Fruit fly (Drosophila melanogaster) whole organism, embryonic: Measurements from ENCODE around the gene Df31.

Experiments used
- B-H1 ChIP-seq: fragments of 200-800 bp; sonication (Bioruptor generic); IDR thresholded peaks from 3 replicates; pipeline ENCODE4 v1.3.6; 2022; ENCODE audit warnings: missing biosample characterization, missing genetic modification characterization
- CG10654 ChIP-seq: fragments of 200-800 bp; sonication (Bioruptor generic); optimal IDR thresholded peaks from 2 replicates; lab custom pipeline; 2016; ENCODE audit warnings: missing biosample characterization, missing genetic modification characterization
- CG11247 ChIP-seq: fragments of 200-800 bp; sonication (Bioruptor generic); IDR thresholded peaks from 2 replicates; pipeline ENCODE4 v1.3.6; 2022; ENCODE audit warnings: missing biosample characterization, missing genetic modification characterization
- CG11560 ChIP-seq: fragments of 200-800 bp; sonication (Bioruptor generic); IDR thresholded peaks from 3 replicates; pipeline ENCODE4 v1.3.6; 2022; ENCODE audit warnings: missing biosample characterization, missing genetic modification characterization
- CG11696 ChIP-seq: fragments of 200-800 bp; sonication (Bioruptor generic); IDR thresholded peaks from 2 replicates; pipeline ENCODE4 v1.3.6; 2022; ENCODE audit warnings: missing biosample characterization, missing genetic modification characterization
- CG12942 ChIP-seq: fragments of 200-800 bp; sonication (Bioruptor generic); optimal IDR thresholded peaks from 3 replicates; lab custom pipeline; 2016; ENCODE audit warnings: missing biosample characterization, missing genetic modification characterization
- CG16815 ChIP-seq: fragments of 200-800 bp; sonication (Bioruptor generic); optimal IDR thresholded peaks from 3 replicates; lab custom pipeline; 2017; ENCODE audit warnings: missing biosample characterization, mild to moderate bottlenecking, missing genetic modification characterization
- CG17328 ChIP-seq: fragments of 200-800 bp; sonication (Bioruptor generic); IDR thresholded peaks from 2 replicates; pipeline ENCODE4 v1.3.6; 2022; ENCODE audit warnings: missing biosample characterization, missing genetic modification characterization
- CG18262 ChIP-seq: fragments of 200-800 bp; optimal IDR thresholded peaks from 3 replicates; lab custom pipeline; 2019; ENCODE audit warnings: missing biosample characterization, mild to moderate bottlenecking, missing genetic modification characterization, moderate library complexity
- CG31388 ChIP-seq: fragments of 200-800 bp; sonication (Bioruptor generic); optimal IDR thresholded peaks from 2 replicates; lab custom pipeline; 2016; ENCODE audit warnings: missing biosample characterization, missing genetic modification characterization
- CG31441 ChIP-seq: fragments of 200-800 bp; sonication (Bioruptor generic); IDR thresholded peaks from 2 replicates; pipeline ENCODE4 v1.3.6; 2022; ENCODE audit warnings: missing biosample characterization, missing genetic modification characterization
- CG3281 ChIP-seq: fragments of 200-800 bp; sonication (Bioruptor generic); optimal IDR thresholded peaks from 3 replicates; lab custom pipeline; 2017; ENCODE audit warnings: missing biosample characterization, mild to moderate bottlenecking, missing genetic modification characterization
- CG34422 ChIP-seq: fragments of 200-800 bp; sonication (Bioruptor generic); IDR thresholded peaks from 3 replicates; pipeline ENCODE4 v1.3.6; 2022; ENCODE audit warnings: missing biosample characterization, missing genetic modification characterization
- CG5180 ChIP-seq: fragments of 200-800 bp; sonication (Bioruptor generic); optimal IDR thresholded peaks from 3 replicates; lab custom pipeline; 2017; ENCODE audit warnings: missing biosample characterization, missing genetic modification characterization, mild to moderate bottlenecking, moderate library complexity, missing genetic modification reagents
- CG6813 ChIP-seq: fragments of 200-800 bp; sonication (Bioruptor generic); optimal IDR thresholded peaks from 2 replicates; lab custom pipeline; 2017; ENCODE audit warnings: missing biosample characterization, missing genetic modification characterization, mild to moderate bottlenecking, moderate library complexity, missing genetic modification reagents
- CG7556 ChIP-seq: fragments of 200-800 bp; sonication (Bioruptor generic); optimal IDR thresholded peaks from 2 replicates; lab custom pipeline; 2017; ENCODE audit warnings: missing biosample characterization, mild to moderate bottlenecking, missing genetic modification characterization
- CG7987 ChIP-seq: fragments of 200-800 bp; sonication (Bioruptor generic); optimal IDR thresholded peaks from 2 replicates; lab custom pipeline; 2018; ENCODE audit warnings: missing biosample characterization, mild to moderate bottlenecking, missing genetic modification characterization, moderate library complexity
- CG8944 ChIP-seq: fragments of 200-800 bp; sonication (Bioruptor generic); optimal IDR thresholded peaks from 3 replicates; lab custom pipeline; 2016; ENCODE audit warnings: missing biosample characterization, missing genetic modification characterization
- Camta ChIP-seq: fragments of 200-800 bp; sonication (Bioruptor generic); optimal IDR thresholded peaks from 2 replicates; lab custom pipeline; 2016; ENCODE audit warnings: missing biosample characterization, missing genetic modification characterization
- Chrac-16 ChIP-seq: fragments of 200-800 bp; sonication (Bioruptor generic); optimal IDR thresholded peaks from 3 replicates; lab custom pipeline; 2016; ENCODE audit warnings: missing biosample characterization, missing genetic modification characterization
- D ChIP-seq, 2 experiments: fragments of 200-800 bp in 1 of 2; fragments of >200 bp in 1 of 2; sonication (Bioruptor generic) in 1 of 2; optimal IDR thresholded peaks; 2 replicates in 1 of 2; 3 replicates in 1 of 2; lab custom pipeline; 2017; ENCODE audit warnings: mild to moderate bottlenecking in 1 of 2, missing biosample characterization in 1 of 2, missing genetic modification characterization in 1 of 2, missing genetic modification reagents in 1 of 2
- Fer3 ChIP-seq: fragments of 200-800 bp; sonication (Bioruptor generic); optimal IDR thresholded peaks from 2 replicates; lab custom pipeline; 2018; ENCODE audit warnings: missing biosample characterization, mild to moderate bottlenecking, missing genetic modification characterization, moderate library complexity
- Max ChIP-seq: fragments of 200-800 bp; sonication (Bioruptor generic); optimal IDR thresholded peaks from 2 replicates; lab custom pipeline; 2016; ENCODE audit warnings: missing biosample characterization, mild to moderate bottlenecking, missing genetic modification characterization
- Meics ChIP-seq: fragments of 200-800 bp; sonication (Bioruptor generic); optimal IDR thresholded peaks from 2 replicates; lab custom pipeline; 2017; ENCODE audit warnings: missing biosample characterization, mild to moderate bottlenecking, missing genetic modification characterization
- Neu2 ChIP-seq: fragments of 200-800 bp; sonication (Bioruptor generic); optimal IDR thresholded peaks from 3 replicates; lab custom pipeline; 2016; ENCODE audit warnings: missing biosample characterization, missing genetic modification characterization, borderline replicate concordance
- Nf-YA ChIP-seq: fragments of 200-800 bp; sonication (Bioruptor generic); IDR thresholded peaks from 2 replicates; pipeline ENCODE4 v1.3.6; 2022; ENCODE audit warnings: missing biosample characterization, missing genetic modification characterization
- Sry-δ ChIP-seq: fragments of 200-800 bp; sonication (Bioruptor generic); optimal IDR thresholded peaks from 2 replicates; lab custom pipeline; 2016; ENCODE audit warnings: missing biosample characterization, missing genetic modification characterization
- caup ChIP-seq: fragments of 200-800 bp; sonication (Bioruptor generic); optimal IDR thresholded peaks from 3 replicates; lab custom pipeline; 2017; ENCODE audit warnings: missing biosample characterization, mild to moderate bottlenecking, missing genetic modification characterization, moderate library complexity; ENCODE audit not compliant: severe bottlenecking
- chm ChIP-seq: fragments of 200-800 bp; sonication (Bioruptor generic); IDR thresholded peaks from 2 replicates; pipeline ENCODE4 v1.3.6; 2022; ENCODE audit warnings: missing biosample characterization, missing genetic modification characterization
- croc ChIP-seq: fragments of 200-800 bp; sonication (Bioruptor generic); conservative IDR thresholded peaks from 3 replicates; pipeline ENCODE4 v1.3.6; 2022; ENCODE audit warnings: missing biosample characterization, missing genetic modification characterization
- crol ChIP-seq: fragments of 200-800 bp; sonication (Bioruptor generic); IDR thresholded peaks from 2 replicates; pipeline ENCODE4 v1.3.6; 2022; ENCODE audit warnings: missing biosample characterization, missing genetic modification characterization
- dan ChIP-seq: fragments of 200-800 bp; sonication (Bioruptor generic); IDR thresholded peaks from 2 replicates; pipeline ENCODE4 v1.3.6; 2022; ENCODE audit warnings: missing biosample characterization, missing genetic modification characterization
- dysf ChIP-seq: fragments of 200-800 bp; sonication (Bioruptor generic); IDR thresholded peaks from 3 replicates; pipeline ENCODE4 v1.3.6; 2022; ENCODE audit warnings: missing biosample characterization, missing genetic modification characterization
- esg ChIP-seq: fragments of 200-800 bp; sonication (Bioruptor generic); conservative IDR thresholded peaks from 2 replicates; pipeline ENCODE4 v1.3.6; 2022; ENCODE audit warnings: missing biosample characterization, missing genetic modification characterization
- eyg ChIP-seq: fragments of 200-800 bp; sonication (Bioruptor generic); optimal IDR thresholded peaks from 3 replicates; lab custom pipeline; 2016; ENCODE audit warnings: missing biosample characterization, missing genetic modification characterization
- ham ChIP-seq: fragments of 200-800 bp; sonication (Bioruptor generic); IDR thresholded peaks from 2 replicates; pipeline ENCODE4 v1.3.6; 2022; ENCODE audit warnings: missing biosample characterization, missing genetic modification characterization
- her ChIP-seq: fragments of 200-800 bp; sonication (Bioruptor generic); optimal IDR thresholded peaks from 2 replicates; lab custom pipeline; 2016; ENCODE audit warnings: missing biosample characterization, missing genetic modification characterization
- insv ChIP-seq, 2 experiments: fragments of 200-800 bp; sonication (Bioruptor generic); optimal IDR thresholded peaks; 3 replicates each; lab custom pipeline; 2016 to 2018; ENCODE audit warnings: missing biosample characterization in 2 of 2, missing genetic modification characterization in 2 of 2
- lab ChIP-seq: fragments of 200-800 bp; sonication (Bioruptor generic); optimal IDR thresholded peaks from 3 replicates; lab custom pipeline; 2017; ENCODE audit warnings: missing biosample characterization, missing genetic modification characterization, mild to moderate bottlenecking, moderate library complexity, missing genetic modification reagents
- lbe ChIP-seq: fragments of 200-800 bp; sonication (Bioruptor generic); optimal IDR thresholded peaks from 2 replicates; lab custom pipeline; 2016; ENCODE audit warnings: missing biosample characterization, mild to moderate bottlenecking, missing genetic modification characterization
- psq ChIP-seq: fragments of 200-800 bp; sonication (Bioruptor generic); optimal IDR thresholded peaks from 2 replicates; lab custom pipeline; 2017; ENCODE audit warnings: missing biosample characterization, missing genetic modification characterization
- ranshi ChIP-seq: fragments of 200-800 bp; sonication (Bioruptor generic); IDR thresholded peaks from 2 replicates; pipeline ENCODE4 v1.3.6; 2022; ENCODE audit warnings: missing biosample characterization, missing genetic modification characterization
- row ChIP-seq: fragments of 200-800 bp; sonication (Bioruptor generic); IDR thresholded peaks from 3 replicates; pipeline ENCODE4 v1.3.6; 2022; ENCODE audit warnings: missing biosample characterization, missing genetic modification characterization
- sc ChIP-seq, 3 experiments: fragments of >200 bp in 2 of 3; fragments of 200-800 bp in 1 of 3; sonication (Bioruptor generic) in 1 of 3; optimal IDR thresholded peaks; 2 replicates in 2 of 3; 3 replicates in 1 of 3; lab custom pipeline; 2017; ENCODE audit warnings: mild to moderate bottlenecking in 1 of 3, missing biosample characterization in 1 of 3, missing genetic modification characterization in 1 of 3, missing genetic modification reagents in 1 of 3
- sd ChIP-seq: fragments of 200-800 bp; sonication (Bioruptor generic); optimal IDR thresholded peaks from 3 replicates; lab custom pipeline; 2018; ENCODE audit warnings: missing biosample characterization, mild to moderate bottlenecking, missing genetic modification characterization, moderate library complexity
- slou ChIP-seq: fragments of 200-800 bp; sonication (Bioruptor generic); optimal IDR thresholded peaks from 3 replicates; lab custom pipeline; 2016; ENCODE audit warnings: missing biosample characterization, missing genetic modification characterization
- vvl ChIP-seq: fragments of 200-800 bp; sonication (Bioruptor generic); IDR thresholded peaks from 2 replicates; pipeline ENCODE4 v1.3.6; 2022; ENCODE audit warnings: missing biosample characterization, missing genetic modification characterization
- yki ChIP-seq: fragments of >200 bp; optimal IDR thresholded peaks from 3 replicates; lab custom pipeline; 2018
- zen2 ChIP-seq: fragments of 200-800 bp; sonication (Bioruptor generic); IDR thresholded peaks from 3 replicates; pipeline ENCODE4 v1.3.6; 2022; ENCODE audit warnings: missing biosample characterization, missing genetic modification characterization; ENCODE audit not compliant: partially characterized antibody

Df31 gene

dm6 chr2L:21618738-21619431 is 10.8 kb downstream of the Df31 start (continued):
- TF ChIP-seq CG10654 (GFP tag; lab: Kevin White, UChicago) (peak; percentile 37), CG16815 (GFP tag; lab: Kevin White, UChicago) (peak; percentile 18), ham (no peak), sd (tag; lab: Kevin White, UChicago) (peak; percentile 51), CG31441 (GFP tag; lab: Robert Waterston, UW) (peak; percentile 20; the same call in 1 of the 2 replicates), CG11560 (tag; lab: Robert Waterston, UW) (no peak), Camta (no peak), lbe (no peak), croc (no peak), insv (GFP tag; optimal IDR thresholded peaks at IDR 0.05; lab: Kevin White, UChicago) (no peak), CG18262 (tag; lab: Kevin White, UChicago) (peak; percentile 44), Max (GFP tag; lab: Kevin White, UChicago) (peak; percentile 35), lab (no peak), Fer3 (tag; lab: Kevin White, UChicago) (peak; percentile 24), Sry-δ (peak; percentile 19), CG17328 (GFP tag; lab: Robert Waterston, UW) (no peak), eyg (GFP tag; lab: Kevin White, UChicago) (no peak), Meics (GFP tag; lab: Kevin White, UChicago) (peak; percentile 1), CG11247 (GFP tag; lab: Robert Waterston, UW) (no peak), D (optimal IDR thresholded peaks at IDR 0.05; lab: Kevin White, UChicago) (no peak), D (GFP tag; optimal IDR thresholded peaks at IDR 0.05; lab: Kevin White, UChicago) (peak; percentile 54), B-H1 (no peak), CG12942 (GFP tag; lab: Kevin White, UChicago) (no peak), sc (optimal IDR thresholded peaks at IDR 0.05; lab: Kevin White, UChicago) (no peak), sc (GFP tag; optimal IDR thresholded peaks at IDR 0.05; lab: Kevin White, UChicago) (peak; percentile 41), caup (GFP tag; lab: Kevin White, UChicago) (no peak), CG34422 (GFP tag; lab: Robert Waterston, UW) (no peak; the same call in 2 of the 3 replicates), CG8944 (GFP tag; lab: Kevin White, UChicago) (peak; percentile 6), vvl (peak; percentile 7; the same call in 1 of the 2 replicates), yki (no peak), dan (GFP tag; lab: Robert Waterston, UW) (no peak), Neu2 (GFP tag; lab: Kevin White, UChicago) (no peak), esg (GFP tag; lab: Robert Waterston, UW) (no peak), psq (GFP tag; lab: Kevin White, UChicago) (no peak), row (GFP tag; lab: Robert Waterston, UW) (peak; percentile 82), CG6813 (GFP tag; lab: Kevin White, UChicago) (no peak), CG3281 (peak; percentile 14), CG7987 (GFP tag; lab: Kevin White, UChicago) (no peak), CG11696 (GFP tag; lab: Robert Waterston, UW) (no peak), Nf-YA (GFP tag; lab: Robert Waterston, UW) (no peak), CG5180 (GFP tag; lab: Kevin White, UChicago) (no peak), her (GFP tag; lab: Kevin White, UChicago) (no peak), Chrac-16 (GFP tag; lab: Kevin White, UChicago) (peak; percentile 56), zen2 (no peak), CG7556 (GFP tag; lab: Kevin White, UChicago) (peak; percentile 41), dysf (GFP tag; lab: Robert Waterston, UW) (no peak), chm (0 out of 2 replicates have a peak, but pooled peaks have one; percentile 11), slou (peak; percentile 13), CG31388 (GFP tag; lab: Kevin White, UChicago) (no peak), crol (GFP tag; lab: Robert Waterston, UW) (peak; percentile 47; the same call in 1 of the 2 replicates), ranshi (no peak)
